Worm (Caenorhabditis elegans): ENCODE data around the gene B0303.11.

B0303.11 gene

DNA sequence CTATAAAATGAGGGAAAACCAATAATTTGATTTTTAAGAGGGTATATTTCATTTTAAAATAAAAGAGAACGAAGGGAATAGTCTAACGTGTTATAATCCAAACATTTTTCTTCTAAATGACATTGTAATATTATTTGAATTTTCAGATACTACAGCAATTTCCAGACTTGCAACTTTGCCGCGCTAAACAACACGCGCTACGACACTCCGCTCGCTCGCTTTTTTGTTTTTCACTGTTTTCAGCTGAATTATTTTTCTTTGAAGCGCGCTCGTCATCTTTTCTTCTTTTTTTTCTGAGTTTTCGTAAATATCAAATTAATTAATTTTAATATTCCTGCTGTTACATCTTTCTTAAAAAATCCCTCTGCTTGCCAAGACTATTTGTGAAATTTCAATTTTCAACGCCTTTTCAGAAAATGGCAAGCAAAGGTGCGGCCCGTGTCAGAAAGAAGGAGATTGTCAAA lies 7.1 kb upstream of the B0303.11 start, which contains the start of gene mrpl-11 (continued):
- TF ChIP-seq daf-16 (GFP tag; optimal IDR thresholded peaks at IDR 0.05) (no peak), daf-16 (tag; optimal IDR thresholded peaks at IDR 0.05) (peak; percentile 14), jun-1 (tag; optimal IDR thresholded peaks at IDR 0.05) (no peak), tag-97 (GFP tag; IDR thresholded peaks at IDR 0.05) (no peak)

DNA sequence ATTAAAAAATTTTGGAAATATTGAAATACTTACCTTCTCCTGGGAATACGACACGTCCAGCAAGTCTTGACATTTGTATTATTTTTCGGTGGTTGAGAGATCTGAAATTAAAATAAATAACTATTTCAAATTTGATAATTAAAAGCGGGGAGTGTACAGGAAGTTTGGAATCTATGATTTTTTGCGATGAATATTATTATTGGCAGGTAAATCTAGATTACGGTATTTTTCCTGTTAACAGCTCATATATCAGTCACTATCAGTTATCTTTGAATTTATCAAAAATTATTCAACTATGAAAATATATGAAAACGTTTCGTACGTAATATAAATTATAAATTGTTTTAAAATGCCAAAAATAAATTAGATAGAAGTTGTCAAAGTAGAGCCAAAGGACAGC lies 5.9 kb upstream of the B0303.11 start, which contains the start of gene B0303.14:
B0303.14 (minus strand) TSS at position 101 of the 400 bp plus-strand sequence.
- no peak for TF ChIP-seq mdl-1 (tag; optimal IDR thresholded peaks at IDR 0.05)
- no peak for TF ChIP-seq nhr-28 (tag; optimal IDR thresholded peaks at IDR 0.05)
- TF ChIP-seq gei-8 (GFP tag; optimal IDR thresholded peaks at IDR 0.05): no peak
- no peak for TF ChIP-seq pha-4 (GFP tag; IDR thresholded peaks at IDR 0.05)
- TF ChIP-seq pha-4 (tag; optimal IDR thresholded peaks at IDR 0.05): no peak
- TF ChIP-seq nhr-25 (tag; optimal IDR thresholded peaks at IDR 0.05; ENCODE audit: borderline replicate concordance, insufficient read depth): no peak
- no peak for TF ChIP-seq set-16 (GFP tag; IDR thresholded peaks at IDR 0.05)
- no peak for TF ChIP-seq hlh-11 (tag; optimal IDR thresholded peaks at IDR 0.05)
- TF ChIP-seq Y48G9A.11 (GFP tag; IDR thresholded peaks at IDR 0.05): no peak
- no peak for TF ChIP-seq Y105C5A.15 (GFP tag; IDR thresholded peaks at IDR 0.05)
- no peak for TF ChIP-seq lin-39 (tag; optimal IDR thresholded peaks at IDR 0.05)

DNA sequence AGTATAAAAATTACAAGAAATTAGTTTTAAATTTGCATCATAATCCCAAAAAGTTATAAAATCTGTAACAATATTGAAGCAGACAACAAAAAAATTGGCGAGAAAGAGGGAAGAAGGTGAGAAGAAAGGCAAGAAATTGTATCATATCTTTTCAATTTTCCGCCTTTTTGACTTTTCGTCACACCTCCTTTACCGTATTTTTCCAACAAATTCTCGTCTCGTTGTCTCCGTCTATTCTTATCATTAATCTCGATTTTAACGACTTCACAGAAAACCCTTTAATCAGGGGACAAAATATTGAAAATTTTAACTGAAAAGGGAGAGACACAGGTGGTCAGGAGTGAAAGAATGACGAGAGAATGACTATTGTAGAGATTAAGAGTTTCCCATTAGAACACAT lies 2.8 kb upstream of the B0303.11 start:
- TF ChIP-seq F10B5.3 (tag; optimal IDR thresholded peaks at IDR 0.05) (no peak), snpc-1.2 (GFP tag; IDR thresholded peaks at IDR 0.05) (no peak), dmd-6 (GFP tag; IDR thresholded peaks at IDR 0.05) (no peak), nhr-28 (tag; optimal IDR thresholded peaks at IDR 0.05) (peak; percentile 37), zip-11 (GFP tag; IDR thresholded peaks at IDR 0.05) (no peak), spr-3 (GFP tag; optimal IDR thresholded peaks at IDR 0.05) (no peak), hlh-30 (tag; optimal IDR thresholded peaks at IDR 0.05; ENCODE audit: insufficient read depth) (peak; percentile 18), unc-39 (tag; optimal IDR thresholded peaks at IDR 0.05) (no peak), T20F7.1 (GFP tag; optimal IDR thresholded peaks at IDR 0.05) (no peak), R02D3.7 (tag; optimal IDR thresholded peaks at IDR 0.05) (no peak), ama-1 (optimal IDR thresholded peaks at IDR 0.05) (no peak), nhr-25 (tag; optimal IDR thresholded peaks at IDR 0.05; ENCODE audit: borderline replicate concordance, insufficient read depth) (no peak), skn-1 (tag; optimal IDR thresholded peaks at IDR 0.05) (no peak), nhr-111 (GFP tag; optimal IDR thresholded peaks at IDR 0.05) (no peak)

DNA sequence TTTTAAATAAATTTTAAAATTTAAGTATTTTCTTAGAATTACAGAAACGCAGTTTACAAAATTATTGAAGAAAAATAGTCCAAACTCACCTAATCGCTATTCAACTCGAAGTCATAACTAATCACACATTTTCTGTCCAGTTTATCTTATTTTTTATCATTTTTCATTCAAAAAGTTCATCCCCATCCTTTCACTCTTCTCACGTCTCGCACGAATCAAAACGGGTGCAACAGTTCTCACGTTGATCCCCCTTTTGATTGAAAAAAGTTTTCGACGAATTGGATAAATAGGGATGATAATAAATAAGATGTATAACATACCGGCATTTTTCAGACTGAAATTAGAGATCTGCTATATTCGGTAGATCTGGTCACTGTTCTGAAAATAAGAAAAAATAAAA lies 475 bp downstream of the B0303.11 start:
- TF ChIP-seq mxl-2 (GFP tag; conservative IDR thresholded peaks at IDR 0.05) (no peak), madf-9 (GFP tag; conservative IDR thresholded peaks at IDR 0.05) (no peak), nhr-28 (tag; optimal IDR thresholded peaks at IDR 0.05) (peak; percentile 26), nhr-111 (GFP tag; optimal IDR thresholded peaks at IDR 0.05) (no peak), aly-2 (tag; optimal IDR thresholded peaks at IDR 0.05) (no peak), ceh-20 (GFP tag; IDR thresholded peaks at IDR 0.05) (no peak), nhr-41 (GFP tag; IDR thresholded peaks at IDR 0.05) (no peak), egl-27 (tag; optimal IDR thresholded peaks at IDR 0.05) (no peak), daf-12 (tag; optimal IDR thresholded peaks at IDR 0.05) (no peak), nhr-48 (tag; optimal IDR thresholded peaks at IDR 0.05) (peak; percentile 42), ces-1 (GFP tag; optimal IDR thresholded peaks at IDR 0.05) (no peak)

All from whole organism, L4 larva.